Worm (Caenorhabditis elegans): ENCODE measurements around the gene srw-129.
A peak's percentile ranks its signal among the peaks of the same experiment; 100 is the strongest.

The srw-129 gene

DNA sequence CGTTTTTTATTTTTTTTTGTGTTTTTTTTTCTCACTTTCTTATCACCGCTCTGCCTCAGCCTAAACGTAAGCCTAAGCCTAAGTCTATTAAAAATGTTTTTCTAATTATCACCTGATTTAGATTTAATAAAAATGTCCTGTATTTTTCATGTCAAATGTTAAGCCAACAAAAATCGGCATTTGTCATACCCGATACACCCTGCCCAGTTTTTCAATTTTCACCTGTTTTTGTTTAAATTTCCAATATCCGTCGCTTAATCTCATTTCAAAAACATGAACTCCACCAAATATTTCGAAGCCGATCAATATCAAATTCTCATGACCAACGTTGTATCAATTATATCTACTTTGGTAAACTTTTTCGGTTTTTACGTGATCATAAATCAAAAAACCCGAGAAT, 40.5 kb upstream of the srw-129 start, which contains the start of gene C31B8.1:
C31B8.1 (plus strand) TSS at position 301 of the 400 bp plus-strand sequence.
- TF ChIP-seq efl-1 (optimal IDR thresholded peaks at IDR 0.05), result no peak
- TF ChIP-seq efl-1 (GFP tag; optimal IDR thresholded peaks at IDR 0.05 in 1 of 2), result peak in 1 of 2 experiments; percentile 78
- TF ChIP-seq nhr-47 (tag; optimal IDR thresholded peaks at IDR 0.05), result no peak
- no peak for TF ChIP-seq nhr-12 (tag; optimal IDR thresholded peaks at IDR 0.05)

DNA sequence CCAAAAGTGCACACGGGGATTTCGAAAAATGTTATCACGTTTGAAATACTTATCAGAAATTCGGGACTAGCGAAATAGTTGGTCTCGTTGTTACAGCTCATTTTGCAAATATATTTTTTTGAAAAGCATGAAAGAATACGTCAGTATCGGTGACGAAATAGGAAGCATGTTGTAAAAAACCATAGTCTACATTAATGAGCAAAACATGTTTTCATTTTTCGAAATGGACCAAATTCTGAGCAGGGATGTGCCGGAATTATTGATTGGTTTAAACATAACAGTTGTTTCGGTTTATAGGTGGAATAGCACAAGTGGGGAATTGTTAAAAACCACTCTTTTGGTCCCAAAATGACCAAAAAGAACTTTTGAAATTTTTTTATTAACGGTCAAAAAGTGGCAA, 37.7 kb upstream of the srw-129 start, which contains the start of gene srh-247:
srh-247 (minus strand) TSS at position 101 of the 400 bp plus-strand sequence.
- TF ChIP-seq lir-3 (tag; optimal IDR thresholded peaks at IDR 0.05; ENCODE audit: poor library complexity) (no peak), hlh-4 (tag; optimal IDR thresholded peaks at IDR 0.05) (no peak), irx-1 (tag; optimal IDR thresholded peaks at IDR 0.05) (no peak), lin-15B (tag; optimal IDR thresholded peaks at IDR 0.05) (no peak), nhr-12 (tag; optimal IDR thresholded peaks at IDR 0.05) (no peak), ceh-90 (tag; optimal IDR thresholded peaks at IDR 0.05) (no peak), Y116A8C.19 (tag; optimal IDR thresholded peaks at IDR 0.05; ENCODE audit: borderline replicate concordance) (no peak), aha-1 (tag; optimal IDR thresholded peaks at IDR 0.05) (no peak), nhr-71 (tag; optimal IDR thresholded peaks at IDR 0.05) (no peak)

DNA sequence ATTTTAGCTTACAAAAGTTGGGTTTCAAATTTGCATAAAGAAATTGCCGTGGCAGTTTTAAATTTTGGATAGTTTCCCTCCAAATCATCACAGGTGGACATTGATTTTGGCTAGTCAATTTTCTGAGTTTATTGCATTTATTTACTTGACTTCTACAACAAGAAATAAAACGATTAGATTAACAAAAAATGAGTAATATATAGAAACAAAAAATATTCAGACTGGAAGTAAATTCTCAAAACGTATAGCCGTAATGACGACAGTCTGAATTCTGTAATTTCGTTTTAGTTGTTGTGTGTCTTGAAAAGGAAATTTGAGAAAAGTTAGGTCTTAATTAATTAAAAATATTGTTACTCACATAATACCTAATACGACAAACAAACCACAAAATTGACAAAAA, 33.3 kb upstream of the srw-129 start, which contains the start of gene srw-141:
srw-141 (minus strand) TSS at position 101 of the 400 bp plus-strand sequence.
- TF ChIP-seq lin-39 (tag; optimal IDR thresholded peaks at IDR 0.05) (no peak), fos-1 (tag; optimal IDR thresholded peaks at IDR 0.05) (no peak), egl-27 (tag; optimal IDR thresholded peaks at IDR 0.05) (no peak), nhr-71 (tag; optimal IDR thresholded peaks at IDR 0.05) (no peak), unc-98 (GFP tag; IDR thresholded peaks at IDR 0.05) (no peak), irx-1 (tag; optimal IDR thresholded peaks at IDR 0.05) (no peak), efl-3 (GFP tag; optimal IDR thresholded peaks at IDR 0.05) (no peak), unc-30 (tag; optimal IDR thresholded peaks at IDR 0.05) (no peak), ama-1 (optimal IDR thresholded peaks at IDR 0.05) (no peak), lsy-2 (tag; optimal IDR thresholded peaks at IDR 0.05) (no peak), pag-3 (tag; optimal IDR thresholded peaks at IDR 0.05; ENCODE audit: borderline replicate concordance, insufficient read depth) (no peak), unc-62 (GFP tag; optimal IDR thresholded peaks at IDR 0.05) (no peak), nhr-20 (tag; optimal IDR thresholded peaks at IDR 0.05) (no peak), nhr-11 (tag; optimal IDR thresholded peaks at IDR 0.05) (no peak), mab-9 (GFP tag; IDR thresholded peaks at IDR 0.05) (no peak), nhr-76 (tag; optimal IDR thresholded peaks at IDR 0.05) (no peak), hlh-4 (tag; optimal IDR thresholded peaks at IDR 0.05) (no peak)

DNA sequence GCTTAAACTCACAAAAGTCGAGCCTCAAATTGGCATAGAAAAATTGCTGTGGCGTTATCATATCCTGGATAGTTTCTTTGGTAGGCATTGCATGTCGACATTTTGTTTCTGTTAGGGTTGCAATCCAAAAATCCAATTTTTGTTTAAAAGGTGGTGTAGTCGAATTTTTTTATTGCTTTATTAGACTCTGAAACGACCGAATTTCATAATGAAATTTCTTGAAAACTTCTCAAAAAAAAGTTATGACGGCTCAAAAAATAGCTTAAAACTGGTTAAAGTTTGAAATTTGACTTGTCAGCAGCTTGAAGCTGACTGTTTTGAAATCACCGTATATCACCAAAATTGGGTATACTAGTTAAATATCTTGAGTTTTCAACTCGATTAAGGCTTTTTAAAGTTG, 30.3 kb upstream of the srw-129 start, which contains the start of gene srw-143:
srw-143 (minus strand) TSS at position 101 of the 400 bp plus-strand sequence.
- TF ChIP-seq pqm-1 (tag; optimal IDR thresholded peaks at IDR 0.05) (no peak), lsy-2 (tag; optimal IDR thresholded peaks at IDR 0.05) (no peak), efl-1 (optimal IDR thresholded peaks at IDR 0.05) (no peak), efl-1 (GFP tag; optimal IDR thresholded peaks at IDR 0.05 in 1 of 2) (peak in 1 of 2 experiments; percentile 23)

DNA sequence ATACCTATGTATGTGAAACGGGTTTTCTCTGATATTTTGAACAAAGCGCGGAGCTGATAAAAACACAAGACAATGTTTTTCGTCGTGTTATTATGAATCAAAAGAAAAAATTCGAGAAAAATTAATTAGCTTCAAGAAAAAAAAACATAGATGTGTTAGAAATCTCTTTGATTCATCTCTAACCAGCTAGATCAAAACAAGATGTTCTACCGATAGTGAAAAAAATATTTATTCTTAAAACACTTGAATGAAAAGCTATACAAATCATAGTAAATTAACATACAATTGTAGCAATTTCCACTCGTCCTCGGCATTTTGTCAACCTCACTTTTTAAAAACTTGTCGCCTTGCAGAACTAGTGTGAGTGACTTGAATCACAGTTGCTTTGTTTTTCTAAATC, 29.5 kb upstream of the srw-129 start:
- no peak for TF ChIP-seq ztf-11 (tag; optimal IDR thresholded peaks at IDR 0.05)
- no peak for TF ChIP-seq hpl-2 (GFP tag; optimal IDR thresholded peaks at IDR 0.05)
- TF ChIP-seq blmp-1 (tag; optimal IDR thresholded peaks at IDR 0.05), result no peak
- TF ChIP-seq unc-62 (GFP tag; optimal IDR thresholded peaks at IDR 0.05), result no peak
- no peak for TF ChIP-seq egl-13 (tag; optimal IDR thresholded peaks at IDR 0.05)
- TF ChIP-seq unc-130 (tag; optimal IDR thresholded peaks at IDR 0.05), result no peak
- no peak for TF ChIP-seq zip-4 (GFP tag; optimal IDR thresholded peaks at IDR 0.05)
- no peak for TF ChIP-seq ceh-90 (tag; optimal IDR thresholded peaks at IDR 0.05)
- TF ChIP-seq ceh-88 (GFP tag; IDR thresholded peaks at IDR 0.05), result no peak
- no peak for TF ChIP-seq mab-9 (GFP tag; IDR thresholded peaks at IDR 0.05)
- no peak for TF ChIP-seq unc-86 (tag; optimal IDR thresholded peaks at IDR 0.05)
- TF ChIP-seq grh-1 (GFP tag; IDR thresholded peaks at IDR 0.05), result no peak
- TF ChIP-seq tbx-2 (tag; optimal IDR thresholded peaks at IDR 0.05), result no peak
- no peak for TF ChIP-seq lir-3 (tag; optimal IDR thresholded peaks at IDR 0.05; ENCODE audit: poor library complexity)
- no peak for TF ChIP-seq nhr-20 (tag; optimal IDR thresholded peaks at IDR 0.05)
- TF ChIP-seq mep-1 (tag; optimal IDR thresholded peaks at IDR 0.05), result no peak
